Worm (Caenorhabditis elegans): Measurements from ENCODE around the gene fkh-5.

DNA sequence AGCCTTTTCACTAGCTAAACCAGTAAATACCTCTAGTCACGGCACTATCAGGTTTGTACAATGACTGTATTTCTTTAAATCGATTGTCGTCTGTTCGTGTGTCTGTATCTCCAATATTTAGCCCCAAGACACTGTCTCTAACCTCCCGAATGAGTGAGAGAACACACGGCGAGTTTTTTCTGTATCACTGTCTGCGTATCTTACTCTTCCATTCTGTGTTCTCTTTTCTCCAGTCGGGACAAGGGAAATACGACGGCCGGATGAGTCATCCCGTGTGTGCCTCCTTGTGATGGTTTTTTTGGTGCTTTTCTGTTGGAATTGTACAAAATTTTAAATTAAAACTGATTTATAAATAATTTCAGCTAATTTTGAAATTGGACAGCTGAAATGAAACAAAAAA, 48.4 kb upstream of the fkh-5 start:
- peak; percentile 38 for TF ChIP-seq sem-4 (tag; optimal IDR thresholded peaks at IDR 0.05)
- TF ChIP-seq elt-3 (tag; optimal IDR thresholded peaks at IDR 0.05), result no peak
- peak; percentile 55 for TF ChIP-seq unc-55 (GFP tag; optimal IDR thresholded peaks at IDR 0.05)
- no peak for TF ChIP-seq dmd-4 (tag; optimal IDR thresholded peaks at IDR 0.05)
- no peak for TF ChIP-seq unc-62 (GFP tag; optimal IDR thresholded peaks at IDR 0.05)
- peak in 1 of 2 experiments; percentile 4 for TF ChIP-seq mdl-1 (tag; optimal IDR thresholded peaks at IDR 0.05)
- no peak for TF ChIP-seq nhr-237 (tag; optimal IDR thresholded peaks at IDR 0.05)

Measured in whole organism, L2 larva.